Fruit fly (Drosophila melanogaster): Measurements from ENCODE around the gene ush.

ush gene

dm6 chr2L:472073-472590 is 3.9 kb upstream of the ush start, which contains the start of gene CG4297 (continued):
- TF ChIP-seq tio (GFP tag; optimal IDR thresholded peaks at IDR 0.05) (peak; percentile 83), CG4282 (GFP tag; optimal IDR thresholded peaks at IDR 0.05) (peak; percentile 91), jing (GFP tag; optimal IDR thresholded peaks at IDR 0.05) (peak; percentile 87), ham (GFP tag; IDR thresholded peaks at IDR 0.05) (no peak), CG17328 (GFP tag; IDR thresholded peaks at IDR 0.05) (no peak), slou (GFP tag; optimal IDR thresholded peaks at IDR 0.05) (peak; percentile 83), CG31365 (tag; optimal IDR thresholded peaks at IDR 0.05) (peak; percentile 83), sc (optimal IDR thresholded peaks at IDR 0.05) (no peak), sc (GFP tag; optimal IDR thresholded peaks at IDR 0.05) (peak; percentile 80), lmd (GFP tag; IDR thresholded peaks at IDR 0.05) (no peak), toy (GFP tag; IDR thresholded peaks at IDR 0.05) (no peak), CG10267 (tag; optimal IDR thresholded peaks at IDR 0.05) (peak; percentile 82), ranshi (GFP tag; IDR thresholded peaks at IDR 0.05) (no peak), dysf (GFP tag; IDR thresholded peaks at IDR 0.05) (no peak), cas (GFP tag; IDR thresholded peaks at IDR 0.05) (no peak), nerfin-1 (tag; optimal IDR thresholded peaks at IDR 0.05) (peak; percentile 89), CrebB (tag; optimal IDR thresholded peaks at IDR 0.05) (peak; percentile 93), HmgD (GFP tag; optimal IDR thresholded peaks at IDR 0.05) (peak; percentile 87), H2.0 (GFP tag; IDR thresholded peaks at IDR 0.05) (no peak), CHES-1-like (GFP tag; optimal IDR thresholded peaks at IDR 0.05) (peak; percentile 93), Lhr (GFP tag; optimal IDR thresholded peaks at IDR 0.05) (peak; percentile 76), CG2120 (GFP tag; optimal IDR thresholded peaks at IDR 0.05) (peak; percentile 97), Fer3 (tag; optimal IDR thresholded peaks at IDR 0.05) (peak; percentile 93), chn (GFP tag; optimal IDR thresholded peaks at IDR 0.05) (peak; percentile 94), CG9932 (GFP tag; IDR thresholded peaks at IDR 0.05) (no peak), kay (GFP tag; optimal IDR thresholded peaks at IDR 0.05) (peak; percentile 88), CG31224 (GFP tag; IDR thresholded peaks at IDR 0.05) (no peak), CG1832 (GFP tag; optimal IDR thresholded peaks at IDR 0.05) (peak; percentile 42), HLH3B (GFP tag; IDR thresholded peaks at IDR 0.05) (no peak), CG8924 (tag; optimal IDR thresholded peaks at IDR 0.05) (peak; percentile 93), sob (GFP tag; IDR thresholded peaks at IDR 0.05) (no peak), Kr (GFP tag; optimal IDR thresholded peaks at IDR 0.05) (no peak), onecut (GFP tag; IDR thresholded peaks at IDR 0.05) (peak; percentile 88), Dp (GFP tag; optimal IDR thresholded peaks at IDR 0.05) (no peak), Antp (GFP tag; optimal IDR thresholded peaks at IDR 0.05) (peak; percentile 95), CG5180 (GFP tag; optimal IDR thresholded peaks at IDR 0.05) (peak; percentile 84), Ptx1 (GFP tag; IDR thresholded peaks at IDR 0.05) (no peak), shn (GFP tag; optimal IDR thresholded peaks at IDR 0.05) (peak; percentile 89), mld (GFP tag; IDR thresholded peaks at IDR 0.05; ENCODE audit: partially characterized antibody) (no peak), CG3726 (GFP tag; IDR thresholded peaks at IDR 0.05) (no peak), en (GFP tag; optimal IDR thresholded peaks at IDR 0.05) (peak; percentile 88), CG12219 (GFP tag; optimal IDR thresholded peaks at IDR 0.05) (peak; percentile 93), Doc3 (GFP tag; IDR thresholded peaks at IDR 0.05; ENCODE audit: partially characterized antibody) (no peak), CG32767 (GFP tag; IDR thresholded peaks at IDR 0.05) (no peak), Drgx (GFP tag; IDR thresholded peaks at IDR 0.05) (no peak), CG12155 (GFP tag; optimal IDR thresholded peaks at IDR 0.05) (peak; percentile 86), Atf6 (GFP tag; IDR thresholded peaks at IDR 0.05) (no peak), scrt (GFP tag; optimal IDR thresholded peaks at IDR 0.05) (peak; percentile 99), CG12659 (GFP tag; optimal IDR thresholded peaks at IDR 0.05) (peak; percentile 95), CG11247 (GFP tag; IDR thresholded peaks at IDR 0.05) (no peak), Xbp1 (GFP tag; optimal IDR thresholded peaks at IDR 0.05) (peak; percentile 94), CG18764 (GFP tag; optimal IDR thresholded peaks at IDR 0.05) (peak; percentile 90)

Data from whole organism, embryonic.